Fruit fly (Drosophila melanogaster) Kc167 (cell line): ENCODE data around the gene CG10866.

ENCODE experiments used
- Myc ChIP-seq: fragments of >200 bp; optimal IDR thresholded peaks from 2 replicates; lab custom pipeline; 2017; ENCODE audit warnings: missing external identifiers
- Sin3A ChIP-seq: fragments of >200 bp; optimal IDR thresholded peaks from 2 replicates; lab custom pipeline; 2018; ENCODE audit warnings: missing external identifiers
- psq ChIP-seq: fragments of >200 bp; optimal IDR thresholded peaks from 2 replicates; lab custom pipeline; 2017; ENCODE audit warnings: missing external identifiers
- ttk ChIP-seq: sonication (Bioruptor generic); optimal IDR thresholded peaks from 2 replicates; lab custom pipeline; 2017; ENCODE audit warnings: missing external identifiers

DNA sequence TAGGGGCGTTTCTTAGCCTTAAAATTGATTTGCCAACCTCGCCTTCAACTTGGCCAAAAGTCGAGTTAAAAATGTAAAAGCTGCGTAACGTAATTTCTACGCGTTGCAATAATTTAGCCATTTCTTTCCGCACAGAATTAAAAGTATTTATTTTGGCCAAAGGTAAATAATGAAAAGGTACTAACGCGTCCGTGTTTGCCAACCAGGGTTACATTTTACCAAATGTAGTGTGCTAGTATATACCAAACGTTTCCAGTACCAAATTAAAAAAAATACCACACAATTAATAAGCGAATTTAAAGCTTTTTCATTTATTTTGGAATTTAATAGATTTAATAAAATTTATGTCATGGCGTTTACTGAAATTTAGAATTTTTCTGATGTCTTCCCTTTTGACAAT, 38.8 kb downstream of the CG10866 start, which contains the start of gene Ccz1:
- TF ChIP-seq psq (lab: Kevin White, UChicago) = no peak
- no peak for TF ChIP-seq Myc
- no peak for TF ChIP-seq Sin3A (lab: Kevin White, UChicago)
- no peak for TF ChIP-seq ttk (lab: Kevin White, UChicago)
